Fruit fly (Drosophila melanogaster) whole organism, embryonic: ENCODE measurements around the gene Nrd1.

ENCODE experiments used
- Atf-2 ChIP-seq: fragments of 200-800 bp; sonication (Bioruptor generic); optimal IDR thresholded peaks from 2 replicates; lab custom pipeline; 2016; ENCODE audit warnings: missing biosample characterization, missing genetic modification characterization
- B-H1 ChIP-seq: fragments of 200-800 bp; sonication (Bioruptor generic); IDR thresholded peaks from 3 replicates; pipeline ENCODE4 v1.3.6; 2022; ENCODE audit warnings: missing biosample characterization, missing genetic modification characterization
- CG1024 ChIP-seq: fragments of 200-800 bp; sonication (Bioruptor generic); IDR thresholded peaks from 2 replicates; pipeline ENCODE4 v1.3.6; 2022; ENCODE audit warnings: missing biosample characterization, missing genetic modification characterization
- CG10366 ChIP-seq: fragments of 200-800 bp; sonication (Bioruptor generic); IDR thresholded peaks from 2 replicates; pipeline ENCODE4 v1.3.6; 2022; ENCODE audit warnings: missing biosample characterization, missing genetic modification characterization
- CG12391 ChIP-seq: fragments of 200-800 bp; sonication (Bioruptor generic); optimal IDR thresholded peaks from 3 replicates; lab custom pipeline; 2018; ENCODE audit warnings: missing biosample characterization, mild to moderate bottlenecking, missing genetic modification characterization, moderate library complexity
- CG12769 ChIP-seq: fragments of 200-800 bp; sonication (Bioruptor generic); optimal IDR thresholded peaks from 2 replicates; lab custom pipeline; 2019; ENCODE audit warnings: missing biosample characterization, mild to moderate bottlenecking, missing genetic modification characterization, moderate library complexity
- CG13424 ChIP-seq: fragments of 200-800 bp; sonication (Bioruptor generic); optimal IDR thresholded peaks from 2 replicates; lab custom pipeline; 2019; ENCODE audit warnings: missing biosample characterization, mild to moderate bottlenecking, missing genetic modification characterization, moderate library complexity
- CG14014 ChIP-seq: fragments of 200-800 bp; sonication (Bioruptor generic); IDR thresholded peaks from 2 replicates; pipeline ENCODE4 v1.3.6; 2022; ENCODE audit warnings: missing biosample characterization, missing genetic modification characterization
- CG14050 ChIP-seq: fragments of 200-800 bp; sonication (Bioruptor generic); IDR thresholded peaks from 3 replicates; pipeline ENCODE4 v1.3.6; 2022; ENCODE audit warnings: missing biosample characterization, missing genetic modification characterization
- CG15269 ChIP-seq: fragments of 200-800 bp; sonication (Bioruptor generic); optimal IDR thresholded peaks from 2 replicates; lab custom pipeline; 2018; ENCODE audit warnings: missing biosample characterization, mild to moderate bottlenecking, missing genetic modification characterization, moderate library complexity
- CG16779 ChIP-seq: fragments of 200-800 bp; sonication (Bioruptor generic); IDR thresholded peaks from 2 replicates; pipeline ENCODE4 v1.3.6; 2022; ENCODE audit warnings: missing biosample characterization, missing genetic modification characterization
- CG17328 ChIP-seq: fragments of 200-800 bp; sonication (Bioruptor generic); IDR thresholded peaks from 2 replicates; pipeline ENCODE4 v1.3.6; 2022; ENCODE audit warnings: missing biosample characterization, missing genetic modification characterization
- CG3281 ChIP-seq: fragments of 200-800 bp; sonication (Bioruptor generic); optimal IDR thresholded peaks from 3 replicates; lab custom pipeline; 2017; ENCODE audit warnings: missing biosample characterization, mild to moderate bottlenecking, missing genetic modification characterization
- CG3407 ChIP-seq: fragments of 200-800 bp; sonication (Bioruptor generic); optimal IDR thresholded peaks from 2 replicates; lab custom pipeline; 2018; ENCODE audit warnings: missing biosample characterization, mild to moderate bottlenecking, missing genetic modification characterization
- CG34376 ChIP-seq: fragments of 200-800 bp; sonication (Bioruptor generic); optimal IDR thresholded peaks from 2 replicates; lab custom pipeline; 2018; ENCODE audit warnings: missing biosample characterization, mild to moderate bottlenecking, missing genetic modification characterization
- CG7745 ChIP-seq: fragments of 200-800 bp; sonication (Bioruptor generic); optimal IDR thresholded peaks from 2 replicates; lab custom pipeline; 2018; ENCODE audit warnings: missing biosample characterization, mild to moderate bottlenecking, missing genetic modification characterization, moderate library complexity
- CG7928 ChIP-seq: fragments of 200-800 bp; sonication (Bioruptor generic); optimal IDR thresholded peaks from 2 replicates; lab custom pipeline; 2017; ENCODE audit warnings: missing biosample characterization, mild to moderate bottlenecking, missing genetic modification characterization
- CG8290 ChIP-seq, 3 experiments: fragments of 200-800 bp; sonication (Bioruptor generic); optimal IDR thresholded peaks; 2 replicates each; lab custom pipeline; 2016 to 2019; ENCODE audit warnings: missing biosample characterization in 3 of 3, missing genetic modification characterization in 3 of 3, mild to moderate bottlenecking in 2 of 3, moderate library complexity in 1 of 3
- CG8765 ChIP-seq: fragments of 200-800 bp; sonication (Bioruptor generic); IDR thresholded peaks from 2 replicates; pipeline ENCODE4 v1.3.6; 2022; ENCODE audit warnings: missing biosample characterization, missing genetic modification characterization
- CG9797 ChIP-seq: fragments of 200-800 bp; sonication (Bioruptor generic); optimal IDR thresholded peaks from 3 replicates; lab custom pipeline; 2018; ENCODE audit warnings: missing biosample characterization, mild to moderate bottlenecking, missing genetic modification characterization
- CkIIα-i1 ChIP-seq: fragments of 200-800 bp; sonication (Bioruptor generic); IDR thresholded peaks from 2 replicates; pipeline ENCODE4 v1.3.6; 2022; ENCODE audit warnings: missing biosample characterization, missing genetic modification characterization
- Dbx ChIP-seq: fragments of 200-800 bp; sonication (Bioruptor generic); IDR thresholded peaks from 3 replicates; pipeline ENCODE4 v1.3.6; 2022; ENCODE audit warnings: missing biosample characterization, missing genetic modification characterization
- HHEX ChIP-seq: fragments of 200-800 bp; sonication (Bioruptor generic); optimal IDR thresholded peaks from 3 replicates; lab custom pipeline; 2017; ENCODE audit warnings: missing biosample characterization, mild to moderate bottlenecking, missing genetic modification characterization, missing genetic modification reagents
- HLH3B ChIP-seq: fragments of 200-800 bp; sonication (Bioruptor generic); IDR thresholded peaks from 2 replicates; pipeline ENCODE4 v1.3.6; 2022; ENCODE audit warnings: missing biosample characterization, missing genetic modification characterization
- HLH4C ChIP-seq: fragments of 200-800 bp; sonication (Bioruptor generic); IDR thresholded peaks from 3 replicates; pipeline ENCODE4 v1.3.6; 2022; ENCODE audit warnings: missing biosample characterization, missing genetic modification characterization; ENCODE audit not compliant: partially characterized antibody
- HmgZ ChIP-seq: fragments of 200-800 bp; sonication (Bioruptor generic); optimal IDR thresholded peaks from 2 replicates; lab custom pipeline; 2018; ENCODE audit warnings: missing biosample characterization, mild to moderate bottlenecking, missing genetic modification characterization
- MESR4 ChIP-seq: fragments of 200-800 bp; sonication (Bioruptor generic); optimal IDR thresholded peaks from 2 replicates; lab custom pipeline; 2018; ENCODE audit warnings: missing biosample characterization, mild to moderate bottlenecking, missing genetic modification characterization, moderate library complexity
- Oaz ChIP-seq: fragments of 200-800 bp; sonication (Bioruptor generic); IDR thresholded peaks from 2 replicates; pipeline ENCODE4 v1.3.6; 2022; ENCODE audit warnings: missing biosample characterization, missing genetic modification characterization
- Pdp1 ChIP-seq, 2 experiments: fragments of 200-800 bp; sonication (Bioruptor generic); optimal IDR thresholded peaks; 3 replicates each; lab custom pipeline; 2016; ENCODE audit warnings: missing biosample characterization in 2 of 2, missing genetic modification characterization in 2 of 2, mild to moderate bottlenecking in 1 of 2, moderate library complexity in 1 of 2
- Rx ChIP-seq: fragments of 200-800 bp; sonication (Bioruptor generic); IDR thresholded peaks from 2 replicates; pipeline ENCODE4 v1.3.6; 2022; ENCODE audit warnings: missing biosample characterization, missing genetic modification characterization
- Sox100B ChIP-seq: fragments of 200-800 bp; sonication (Bioruptor generic); optimal IDR thresholded peaks from 3 replicates; lab custom pipeline; 2018; ENCODE audit warnings: missing biosample characterization, mild to moderate bottlenecking, missing genetic modification characterization
- Sox102F ChIP-seq: fragments of 200-800 bp; sonication (Bioruptor generic); optimal IDR thresholded peaks from 2 replicates; lab custom pipeline; 2018; ENCODE audit warnings: missing biosample characterization, mild to moderate bottlenecking, missing genetic modification characterization, moderate library complexity
- Vsx1 ChIP-seq: fragments of 200-800 bp; sonication (Bioruptor generic); optimal IDR thresholded peaks from 2 replicates; lab custom pipeline; 2017; ENCODE audit warnings: missing biosample characterization, mild to moderate bottlenecking, missing genetic modification characterization, missing genetic modification reagents
- bcd ChIP-seq: fragments of 200-800 bp; sonication (Bioruptor generic); optimal IDR thresholded peaks from 2 replicates; lab custom pipeline; 2017; ENCODE audit warnings: missing biosample characterization, mild to moderate bottlenecking, missing genetic modification characterization
- br ChIP-seq: fragments of >200 bp; optimal IDR thresholded peaks from 2 replicates; lab custom pipeline; 2017
- crol ChIP-seq: fragments of 200-800 bp; sonication (Bioruptor generic); IDR thresholded peaks from 2 replicates; pipeline ENCODE4 v1.3.6; 2022; ENCODE audit warnings: missing biosample characterization, missing genetic modification characterization
- cwo ChIP-seq: fragments of 200-800 bp; sonication (Bioruptor generic); optimal IDR thresholded peaks from 3 replicates; lab custom pipeline; 2017; ENCODE audit warnings: missing biosample characterization, missing genetic modification characterization, mild to moderate bottlenecking, moderate library complexity, missing genetic modification reagents
- jing ChIP-seq: fragments of 200-800 bp; sonication (Bioruptor generic); optimal IDR thresholded peaks from 2 replicates; lab custom pipeline; 2018; ENCODE audit warnings: missing biosample characterization, mild to moderate bottlenecking, missing genetic modification characterization
- knrl ChIP-seq: fragments of 200-800 bp; sonication (Bioruptor generic); IDR thresholded peaks from 3 replicates; pipeline ENCODE4 v1.3.6; 2022; ENCODE audit warnings: missing biosample characterization, missing genetic modification characterization; ENCODE audit not compliant: partially characterized antibody
- maf-S ChIP-seq: fragments of 200-800 bp; sonication (Bioruptor generic); optimal IDR thresholded peaks from 2 replicates; lab custom pipeline; 2016; ENCODE audit warnings: missing biosample characterization, missing genetic modification characterization
- phol ChIP-seq: fragments of 200-800 bp; sonication (Bioruptor generic); optimal IDR thresholded peaks from 3 replicates; lab custom pipeline; 2018; ENCODE audit warnings: missing biosample characterization, mild to moderate bottlenecking, missing genetic modification characterization, moderate library complexity
- pzg ChIP-seq: fragments of 200-800 bp; sonication (Bioruptor generic); optimal IDR thresholded peaks from 3 replicates; lab custom pipeline; 2018; ENCODE audit warnings: missing biosample characterization, mild to moderate bottlenecking, missing genetic modification characterization, moderate library complexity
- rib ChIP-seq: fragments of 200-800 bp; sonication (Bioruptor generic); IDR thresholded peaks from 2 replicates; pipeline ENCODE4 v1.3.6; 2022; ENCODE audit warnings: missing biosample characterization, missing genetic modification characterization
- sens ChIP-seq: fragments of 200-800 bp; sonication (Bioruptor generic); peaks from one replicate; lab custom pipeline; 2016; ENCODE audit warnings: missing biosample characterization, missing genetic modification characterization
- stc ChIP-seq: fragments of 200-800 bp; sonication (Bioruptor generic); IDR thresholded peaks from 2 replicates; pipeline ENCODE4 v1.3.6; 2022; ENCODE audit warnings: missing biosample characterization, missing genetic modification characterization
- toy ChIP-seq: fragments of 200-800 bp; sonication (Bioruptor generic); IDR thresholded peaks from 2 replicates; pipeline ENCODE4 v1.3.6; 2022; ENCODE audit warnings: missing biosample characterization, missing genetic modification characterization
- trh ChIP-seq: fragments of 200-800 bp; sonication (Bioruptor generic); optimal IDR thresholded peaks from 2 replicates; lab custom pipeline; 2016; ENCODE audit warnings: missing biosample characterization, missing genetic modification characterization
- vfl ChIP-seq: fragments of 200-800 bp; sonication (Bioruptor generic); optimal IDR thresholded peaks from 2 replicates; lab custom pipeline; 2016; ENCODE audit warnings: missing biosample characterization, missing genetic modification characterization
- vnd ChIP-seq: fragments of 200-800 bp; sonication (Bioruptor generic); IDR thresholded peaks from 3 replicates; pipeline ENCODE4 v1.3.6; 2022; ENCODE audit warnings: missing biosample characterization, missing genetic modification characterization; ENCODE audit not compliant: partially characterized antibody

The Nrd1 gene

DNA sequence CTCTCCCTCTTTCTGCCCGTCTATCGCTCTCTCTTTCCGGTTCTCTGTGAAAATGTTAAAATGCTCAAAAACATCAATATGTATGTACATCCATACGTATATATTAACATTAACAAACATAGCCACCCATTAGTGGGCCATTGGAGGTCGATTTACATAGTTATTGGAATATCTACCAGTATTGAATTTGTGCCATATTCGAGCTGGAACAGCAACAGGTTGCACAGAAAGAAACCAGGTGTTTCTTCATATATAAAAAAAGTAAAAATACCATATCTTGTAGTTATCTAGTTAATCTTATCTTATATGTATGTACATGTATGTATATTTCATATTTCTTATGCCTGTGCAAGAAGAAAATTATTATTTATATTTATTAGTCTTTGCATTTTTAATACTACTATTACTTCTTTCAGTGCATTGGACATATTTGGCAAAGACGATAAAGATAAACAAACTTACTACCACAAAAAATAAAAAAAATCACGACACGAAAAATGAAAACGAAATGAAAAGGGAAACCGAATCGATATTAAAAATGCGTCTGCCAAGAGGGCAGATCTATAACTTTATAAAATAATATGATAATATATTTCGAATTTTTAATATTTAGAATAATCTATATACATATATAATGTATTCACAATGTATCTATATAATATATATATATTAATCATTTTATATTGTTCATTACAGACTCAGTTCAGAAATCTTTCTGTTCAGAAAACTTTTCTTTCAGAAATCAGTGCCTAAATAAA is 20.0 kb downstream of the Nrd1 start (continued):
- TF ChIP-seq jing (GFP tag; lab: Kevin White, UChicago) (no peak), HmgZ (no peak), CG10366 (GFP tag; lab: Robert Waterston, UW) (peak; percentile 61), CG12769 (tag; lab: Kevin White, UChicago) (peak; percentile 40), HHEX (GFP tag; lab: Kevin White, UChicago) (peak; percentile 30), vfl (no peak), knrl (no peak), trh (GFP tag; lab: Kevin White, UChicago) (no peak), phol (tag; lab: Kevin White, UChicago) (peak; percentile 58), CG8290 (GFP tag; optimal IDR thresholded peaks at IDR 0.05; lab: Kevin White, UChicago) (no peak), CG8290 (tag; optimal IDR thresholded peaks at IDR 0.05; lab: Kevin White, UChicago) (peak in 1 of 2 experiments; percentile 51), toy (no peak), CG14014 (no peak), rib (GFP tag; lab: Robert Waterston, UW) (no peak), CG14050 (GFP tag; lab: Robert Waterston, UW) (peak; percentile 35; the same call in 1 of the 3 replicates), CG13424 (tag; lab: Kevin White, UChicago) (peak; percentile 47), maf-S (no peak), HLH3B (GFP tag; lab: Robert Waterston, UW) (peak; percentile 66), Vsx1 (GFP tag; lab: Kevin White, UChicago) (peak; percentile 36), Sox100B (GFP tag; lab: Kevin White, UChicago) (peak; percentile 51), sens (peak; percentile 18), CkIIα-i1 (GFP tag; lab: Robert Waterston, UW) (no peak), CG1024 (GFP tag; lab: Robert Waterston, UW) (0 out of 2 replicates have a peak, but pooled peaks have one; percentile 17), bcd (GFP tag; lab: Kevin White, UChicago) (peak; percentile 8), vnd (GFP tag; lab: Robert Waterston, UW) (no peak), CG17328 (peak; percentile 57), pzg (GFP tag; lab: Kevin White, UChicago) (no peak), CG12391 (tag; lab: Kevin White, UChicago) (peak; percentile 49), MESR4 (GFP tag; lab: Kevin White, UChicago) (no peak), HLH4C (no peak), crol (GFP tag; lab: Robert Waterston, UW) (no peak), Oaz (GFP tag; lab: Robert Waterston, UW) (peak; percentile 35; the same call in 1 of the 2 replicates), CG15269 (tag; lab: Kevin White, UChicago) (peak; percentile 74), CG3407 (GFP tag; lab: Kevin White, UChicago) (no peak), Pdp1 (GFP tag; optimal IDR thresholded peaks at IDR 0.05; lab: Kevin White, UChicago) (no peak), CG8765 (GFP tag; lab: Robert Waterston, UW) (no peak), CG34376 (GFP tag; lab: Kevin White, UChicago) (no peak), B-H1 (peak; percentile 21; the same call in 1 of the 3 replicates), Dbx (no peak), stc (GFP tag; lab: Robert Waterston, UW) (peak; percentile 77), br (lab: Kevin White, UChicago) (no peak), CG16779 (GFP tag; lab: Robert Waterston, UW) (no peak), CG9797 (GFP tag; lab: Kevin White, UChicago) (no peak), Atf-2 (GFP tag; lab: Kevin White, UChicago) (no peak), cwo (GFP tag; lab: Kevin White, UChicago) (peak; percentile 43), CG7928 (GFP tag; lab: Kevin White, UChicago) (no peak), CG3281 (GFP tag; lab: Kevin White, UChicago) (peak; percentile 37), Rx (no peak), CG7745 (tag; lab: Kevin White, UChicago) (no peak), Sox102F (GFP tag; lab: Kevin White, UChicago) (peak; percentile 79)
